Fruit fly (Drosophila melanogaster): ENCODE results near the gene CG32669.

CG32669 gene

dm6 chrX:10822678-10823440, 22.0 kb downstream of the CG32669 start (continued):
- TF ChIP-seq az2 (GFP tag; optimal IDR thresholded peaks at IDR 0.05) (peak; percentile 29), ewg (GFP tag; optimal IDR thresholded peaks at IDR 0.05) (peak; percentile 48), CG7357 (GFP tag; IDR thresholded peaks at IDR 0.05) (no peak), cato (GFP tag; optimal IDR thresholded peaks at IDR 0.05; ENCODE audit: borderline replicate concordance) (no peak), Optix (GFP tag; IDR thresholded peaks at IDR 0.05) (no peak), Elba2 (GFP tag; optimal IDR thresholded peaks at IDR 0.05) (no peak), CG11560 (tag; IDR thresholded peaks at IDR 0.05) (no peak), HLH3B (GFP tag; IDR thresholded peaks at IDR 0.05) (peak; percentile 51), nau (GFP tag; optimal IDR thresholded peaks at IDR 0.05) (peak; percentile 29), chinmo (GFP tag; IDR thresholded peaks at IDR 0.05; ENCODE audit: partially characterized antibody) (no peak), sc (optimal IDR thresholded peaks at IDR 0.05) (no peak), sc (GFP tag; optimal IDR thresholded peaks at IDR 0.05) (peak; percentile 71), pho (GFP tag; optimal IDR thresholded peaks at IDR 0.05) (peak; percentile 25)

- TF ChIP-seq unc-4 (GFP tag; IDR thresholded peaks at IDR 0.05; ENCODE audit: partially characterized antibody) (no peak), ci (GFP tag; IDR thresholded peaks at IDR 0.05) (0 out of 3 replicates have a peak, but pooled peaks have one; percentile 8), sens (GFP tag) (peak; percentile 68), crol (GFP tag; IDR thresholded peaks at IDR 0.05) (peak; percentile 57; the same call in 1 of the 2 replicates), pros (GFP tag; optimal IDR thresholded peaks at IDR 0.05) (peak; percentile 91), Nf-YC (tag; optimal IDR thresholded peaks at IDR 0.05) (peak; percentile 9), Nf-YB (GFP tag; optimal IDR thresholded peaks at IDR 0.05) (no peak), stwl (tag; optimal IDR thresholded peaks at IDR 0.05) (peak; percentile 20), sr (GFP tag; IDR thresholded peaks at IDR 0.05) (0 out of 3 replicates have a peak, but pooled peaks have one; percentile 41), CG7839 (tag; optimal IDR thresholded peaks at IDR 0.05) (no peak), CG1832 (GFP tag; optimal IDR thresholded peaks at IDR 0.05) (peak; percentile 80), chn (GFP tag; optimal IDR thresholded peaks at IDR 0.05) (peak; percentile 73), sc (optimal IDR thresholded peaks at IDR 0.05) (no peak), sc (GFP tag; optimal IDR thresholded peaks at IDR 0.05) (no peak), onecut (GFP tag; IDR thresholded peaks at IDR 0.05) (peak; percentile 96), z (GFP tag; IDR thresholded peaks at IDR 0.05) (peak; percentile 87), Opbp (GFP tag; IDR thresholded peaks at IDR 0.05; ENCODE audit: partially characterized antibody) (0 out of 3 replicates have a peak, but pooled peaks have one; percentile 14), Trl (optimal IDR thresholded peaks at IDR 0.05) (peak; percentile 29 to 57), Trl (GFP tag; optimal IDR thresholded peaks at IDR 0.05) (no peak), CG10321 (GFP tag; IDR thresholded peaks at IDR 0.05) (peak; percentile 79)
These were observed 22.8 kb downstream of the CG32669 start for dm6 chrX:10822096-10822495.

dm6 chrX:10820741-10821140, 24.1 kb downstream of the CG32669 start:
- TF ChIP-seq oc (tag; optimal IDR thresholded peaks at IDR 0.05) (no peak), CG7987 (GFP tag; optimal IDR thresholded peaks at IDR 0.05) (no peak), CG17385 (GFP tag; optimal IDR thresholded peaks at IDR 0.05) (peak; percentile 40), Atf3 (GFP tag; optimal IDR thresholded peaks at IDR 0.05) (no peak), HLHmδ (GFP tag; optimal IDR thresholded peaks at IDR 0.05) (no peak), Med (GFP tag) (peak; percentile 12), crol (GFP tag; IDR thresholded peaks at IDR 0.05) (peak; percentile 76), dimm (GFP tag; IDR thresholded peaks at IDR 0.05) (no peak), Mad (GFP tag; optimal IDR thresholded peaks at IDR 0.05) (no peak), grau (tag; optimal IDR thresholded peaks at IDR 0.05) (peak; percentile 83), CG3838 (GFP tag; optimal IDR thresholded peaks at IDR 0.05) (no peak), row (GFP tag; IDR thresholded peaks at IDR 0.05) (peak; percentile 21; the same call in 1 of the 3 replicates)

All from whole organism, embryonic.